Worm (Caenorhabditis elegans) whole organism, L2 larva: Measurements from ENCODE around the gene B0244.10.
A peak's percentile ranks its signal among the peaks of the same experiment; 100 is the strongest.

ENCODE experiments used
- R02D3.7 ChIP-seq: fragments of 150-350 bp; optimal IDR thresholded peaks from 2 replicates; lab custom pipeline; 2014; ENCODE audit warnings: missing biosample characterization, missing genetic modification characterization
- ZK546.5 ChIP-seq: sonication (generic microtip); optimal IDR thresholded peaks from 2 replicates; lab custom pipeline; 2017; ENCODE audit warnings: missing biosample characterization, missing genetic modification characterization
- aly-2 ChIP-seq: fragments of 150-350 bp; optimal IDR thresholded peaks from 2 replicates; lab custom pipeline; 2014; ENCODE audit warnings: missing biosample characterization, missing genetic modification characterization
- ceh-16 ChIP-seq: fragments of 150-350 bp; optimal IDR thresholded peaks from 2 replicates; lab custom pipeline; 2014; ENCODE audit warnings: missing biosample characterization, missing genetic modification characterization
- lin-13 ChIP-seq: fragments of 150-350 bp; optimal IDR thresholded peaks from 2 replicates; lab custom pipeline; 2014; ENCODE audit warnings: missing biosample characterization, missing genetic modification reagents, missing genetic modification characterization
- lsy-2 ChIP-seq, 2 experiments: fragments of 150-350 bp in 1 of 2; sonication (generic microtip) in 1 of 2; optimal IDR thresholded peaks; 2 replicates each; lab custom pipeline; 2014 to 2017; ENCODE audit warnings: missing biosample characterization in 2 of 2, missing genetic modification characterization in 2 of 2
- mab-5 ChIP-seq: fragments of 150-350 bp; optimal IDR thresholded peaks from 2 replicates; lab custom pipeline; 2014; ENCODE audit warnings: missing biosample characterization, missing genetic modification characterization
- mbf-1 ChIP-seq: sonication (generic microtip); optimal IDR thresholded peaks from 2 replicates; lab custom pipeline; 2017; ENCODE audit warnings: missing biosample characterization, missing genetic modification characterization
- nhr-6 ChIP-seq: fragments of 150-350 bp; optimal IDR thresholded peaks from 2 replicates; lab custom pipeline; 2014; ENCODE audit warnings: missing biosample characterization, missing genetic modification characterization
- nhr-77 ChIP-seq: fragments of 150-350 bp; optimal IDR thresholded peaks from 2 replicates; lab custom pipeline; 2014; ENCODE audit warnings: missing biosample characterization, missing genetic modification characterization
- sem-4 ChIP-seq: fragments of 150-350 bp; optimal IDR thresholded peaks from 2 replicates; lab custom pipeline; 2014; ENCODE audit warnings: missing biosample characterization, missing genetic modification reagents, missing genetic modification characterization
- skn-1 ChIP-seq: sonication (generic microtip); optimal IDR thresholded peaks from 2 replicates; lab custom pipeline; 2017; ENCODE audit warnings: missing biosample characterization, missing genetic modification characterization
- unc-62 ChIP-seq: fragments of 150-350 bp; optimal IDR thresholded peaks from 2 replicates; lab custom pipeline; 2014; ENCODE audit warnings: missing biosample characterization, missing genetic modification reagents, missing genetic modification characterization

ce11 chrIII:5714984-5715454, 19.9 kb upstream of the B0244.10 start:
- TF ChIP-seq skn-1 (tag; lab: Kevin White, UChicago), result no peak
- no peak for TF ChIP-seq mab-5
- no peak for TF ChIP-seq lsy-2 (tag; optimal IDR thresholded peaks at IDR 0.05; lab: Kevin White, UChicago)
- no peak for TF ChIP-seq ZK546.5 (tag; lab: Kevin White, UChicago)
- no peak for TF ChIP-seq sem-4 (tag; lab: Kevin White, UChicago)
- TF ChIP-seq ceh-16 (tag; lab: Kevin White, UChicago), result no peak
- TF ChIP-seq nhr-6, result peak; percentile 16
- TF ChIP-seq nhr-77 (tag; lab: Kevin White, UChicago), result no peak
- TF ChIP-seq mbf-1 (tag; lab: Kevin White, UChicago), result no peak
- no peak for TF ChIP-seq unc-62 (GFP tag; lab: Kevin White, UChicago)
- TF ChIP-seq lin-13 (GFP tag; lab: Kevin White, UChicago), result no peak
- no peak for TF ChIP-seq R02D3.7 (tag; lab: Kevin White, UChicago)
- no peak for TF ChIP-seq aly-2 (tag; lab: Kevin White, UChicago)
